Worm (Caenorhabditis elegans) whole organism, L2 larva: ENCODE measurements around the gene uaf-1.
A peak's percentile ranks its signal among the peaks of the same experiment; 100 is the strongest.

ENCODE experiments used
- C34F6.9 ChIP-seq: fragments of 150-350 bp; optimal IDR thresholded peaks from 2 replicates; lab custom pipeline; 2014; ENCODE audit warnings: missing biosample characterization, missing genetic modification characterization
- F13H6.1 ChIP-seq: sonication (generic microtip); optimal IDR thresholded peaks from 2 replicates; lab custom pipeline; 2016; ENCODE audit warnings: missing genetic modification characterization, missing compliant biosample characterization
- R02D3.7 ChIP-seq: fragments of 150-350 bp; optimal IDR thresholded peaks from 2 replicates; lab custom pipeline; 2014; ENCODE audit warnings: missing biosample characterization, missing genetic modification characterization
- Y55F3AM.14 ChIP-seq: fragments of 200-800 bp; sonication (Bioruptor generic); optimal IDR thresholded peaks from 2 replicates; lab custom pipeline; 2018; ENCODE audit warnings: mild to moderate bottlenecking, missing genetic modification characterization, missing compliant biosample characterization
- ZK546.5 ChIP-seq: sonication (generic microtip); optimal IDR thresholded peaks from 2 replicates; lab custom pipeline; 2017; ENCODE audit warnings: missing biosample characterization, missing genetic modification characterization
- alr-1 ChIP-seq: fragments of 150-350 bp; optimal IDR thresholded peaks from 2 replicates; lab custom pipeline; 2014; ENCODE audit warnings: missing biosample characterization, missing genetic modification characterization
- ama-1 ChIP-seq: fragments of 150-350 bp; optimal IDR thresholded peaks from 2 replicates; lab custom pipeline; 2018; ENCODE audit warnings: inconsistent platforms
- blmp-1 ChIP-seq: sonication (generic microtip); optimal IDR thresholded peaks from 2 replicates; lab custom pipeline; 2017; ENCODE audit warnings: missing genetic modification characterization, mild to moderate bottlenecking, missing compliant biosample characterization, antibody characterized with exemption, moderate library complexity; ENCODE audit not compliant: insufficient read depth
- ceh-82 ChIP-seq: fragments of 150-350 bp; optimal IDR thresholded peaks from 2 replicates; lab custom pipeline; 2014; ENCODE audit warnings: missing biosample characterization, missing genetic modification characterization
- dmd-4 ChIP-seq: sonication (generic microtip); optimal IDR thresholded peaks from 2 replicates; lab custom pipeline; 2017; ENCODE audit warnings: missing biosample characterization, missing genetic modification characterization
- egl-27 ChIP-seq: sonication (generic microtip); optimal IDR thresholded peaks from 3 replicates; lab custom pipeline; 2017; ENCODE audit warnings: missing biosample characterization, missing genetic modification reagents, missing genetic modification characterization
- elt-3 ChIP-seq: sonication (generic microtip); optimal IDR thresholded peaks from 2 replicates; lab custom pipeline; 2017; ENCODE audit warnings: missing biosample characterization, missing genetic modification characterization
- fos-1 ChIP-seq: fragments of 150-350 bp; optimal IDR thresholded peaks from 2 replicates; lab custom pipeline; 2014; ENCODE audit warnings: missing biosample characterization, missing genetic modification characterization
- lin-11 ChIP-seq: fragments of 150-350 bp; sonication (generic microtip); optimal IDR thresholded peaks from 2 replicates; lab custom pipeline; 2014; ENCODE audit warnings: missing biosample characterization, missing genetic modification characterization, inconsistent platforms, mixed read lengths
- lin-13 ChIP-seq: fragments of 150-350 bp; optimal IDR thresholded peaks from 2 replicates; lab custom pipeline; 2014; ENCODE audit warnings: missing biosample characterization, missing genetic modification reagents, missing genetic modification characterization
- lin-39 ChIP-seq: fragments of 150-350 bp; optimal IDR thresholded peaks from 2 replicates; lab custom pipeline; 2014; ENCODE audit warnings: missing biosample characterization, missing genetic modification reagents, missing genetic modification characterization
- mab-5 ChIP-seq: fragments of 150-350 bp; optimal IDR thresholded peaks from 2 replicates; lab custom pipeline; 2014; ENCODE audit warnings: missing biosample characterization, missing genetic modification characterization
- mbf-1 ChIP-seq: sonication (generic microtip); optimal IDR thresholded peaks from 2 replicates; lab custom pipeline; 2017; ENCODE audit warnings: missing biosample characterization, missing genetic modification characterization
- mdl-1 ChIP-seq, 2 experiments: fragments of 150-350 bp in 1 of 2; sonication (generic microtip) in 1 of 2; optimal IDR thresholded peaks; 2 replicates each; lab custom pipeline; 2017; ENCODE audit warnings: missing biosample characterization in 2 of 2, missing genetic modification characterization in 2 of 2
- nhr-10 ChIP-seq: sonication (generic microtip); optimal IDR thresholded peaks from 2 replicates; lab custom pipeline; 2017; ENCODE audit warnings: missing biosample characterization, missing genetic modification characterization
- nhr-11 ChIP-seq: fragments of 150-350 bp; optimal IDR thresholded peaks from 2 replicates; lab custom pipeline; 2014; ENCODE audit warnings: missing biosample characterization, missing genetic modification characterization
- nhr-12 ChIP-seq: fragments of 150-350 bp; optimal IDR thresholded peaks from 2 replicates; lab custom pipeline; 2014; ENCODE audit warnings: missing biosample characterization, missing genetic modification characterization
- nhr-129 ChIP-seq: fragments of 150-350 bp; optimal IDR thresholded peaks from 2 replicates; lab custom pipeline; 2014; ENCODE audit warnings: missing biosample characterization, missing genetic modification characterization
- nhr-21 ChIP-seq: fragments of 150-350 bp; optimal IDR thresholded peaks from 2 replicates; lab custom pipeline; 2014; ENCODE audit warnings: missing biosample characterization, missing genetic modification characterization
- nhr-23 ChIP-seq: fragments of 150-350 bp; optimal IDR thresholded peaks from 2 replicates; lab custom pipeline; 2014; ENCODE audit warnings: missing biosample characterization, missing genetic modification reagents, missing genetic modification characterization
- nhr-237 ChIP-seq: fragments of 150-350 bp; optimal IDR thresholded peaks from 2 replicates; lab custom pipeline; 2014; ENCODE audit warnings: missing biosample characterization, missing genetic modification characterization
- nhr-25 ChIP-seq: fragments of 150-350 bp; sonication (generic microtip); optimal IDR thresholded peaks from 3 replicates; lab custom pipeline; 2014; ENCODE audit warnings: missing biosample characterization, missing genetic modification characterization
- nhr-6 ChIP-seq: fragments of 150-350 bp; optimal IDR thresholded peaks from 2 replicates; lab custom pipeline; 2014; ENCODE audit warnings: missing biosample characterization, missing genetic modification characterization
- nhr-77 ChIP-seq: fragments of 150-350 bp; optimal IDR thresholded peaks from 2 replicates; lab custom pipeline; 2014; ENCODE audit warnings: missing biosample characterization, missing genetic modification characterization
- sem-4 ChIP-seq: fragments of 150-350 bp; optimal IDR thresholded peaks from 2 replicates; lab custom pipeline; 2014; ENCODE audit warnings: missing biosample characterization, missing genetic modification reagents, missing genetic modification characterization
- sma-9 ChIP-seq, 2 experiments: fragments of 150-350 bp in 1 of 2; sonication (generic microtip) in 1 of 2; optimal IDR thresholded peaks; 2 replicates each; lab custom pipeline; 2014 to 2016; ENCODE audit warnings: missing genetic modification characterization in 2 of 2, mild to moderate bottlenecking in 1 of 2, missing biosample characterization in 1 of 2, missing compliant biosample characterization in 1 of 2, missing genetic modification reagents in 1 of 2, moderate library complexity in 1 of 2
- snpc-4 ChIP-seq: fragments of 150-350 bp; optimal IDR thresholded peaks from 2 replicates; lab custom pipeline; 2014; ENCODE audit warnings: missing biosample characterization, missing genetic modification characterization
- unc-39 ChIP-seq: fragments of 150-350 bp; optimal IDR thresholded peaks from 2 replicates; lab custom pipeline; 2014; ENCODE audit warnings: missing biosample characterization, missing genetic modification characterization
- unc-55 ChIP-seq: fragments of 150-350 bp; sonication (generic microtip); optimal IDR thresholded peaks from 3 replicates; lab custom pipeline; 2014; ENCODE audit warnings: missing biosample characterization, missing genetic modification reagents, missing genetic modification characterization
- unc-62 ChIP-seq: fragments of 150-350 bp; optimal IDR thresholded peaks from 2 replicates; lab custom pipeline; 2014; ENCODE audit warnings: missing biosample characterization, missing genetic modification reagents, missing genetic modification characterization
- zag-1 ChIP-seq: fragments of 150-350 bp; optimal IDR thresholded peaks from 2 replicates; lab custom pipeline; 2014; ENCODE audit warnings: missing biosample characterization, missing genetic modification characterization
- ztf-1 ChIP-seq: fragments of 200-800 bp; sonication (Bioruptor generic); conservative IDR thresholded peaks from 2 replicates; pipeline ENCODE4 v1.3.6; 2022; ENCODE audit warnings: missing genetic modification characterization, missing compliant biosample characterization
- ztf-11 ChIP-seq: sonication (generic microtip); optimal IDR thresholded peaks from 2 replicates; lab custom pipeline; 2017; ENCODE audit warnings: missing biosample characterization, missing genetic modification characterization

Gene uaf-1

DNA sequence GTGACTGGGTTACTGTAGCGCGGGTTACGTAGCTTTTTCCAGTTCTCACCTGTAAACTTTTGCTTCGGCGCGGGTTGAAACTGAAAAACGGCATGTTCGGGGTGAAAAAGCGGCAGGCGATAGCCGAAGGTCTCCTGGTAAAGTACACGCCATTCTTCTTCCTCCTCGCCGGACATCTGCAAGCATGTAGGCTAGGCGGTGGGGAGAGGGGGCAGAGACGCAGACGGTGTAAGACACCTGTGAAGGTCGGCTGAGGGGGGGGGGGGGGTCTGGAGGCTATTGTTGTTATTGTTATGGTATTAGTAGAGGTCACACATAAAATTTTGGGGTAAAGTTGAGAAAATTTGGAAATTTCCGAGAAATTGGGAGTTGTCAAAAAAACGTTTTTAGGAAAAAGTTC lies 23.3 kb downstream of the uaf-1 start, which contains the start of gene fbxo-11.2:
Gene fbxo-11.2, minus strand, starts transcription at position 176 of the 400 bp plus-strand sequence.
- TF ChIP-seq nhr-237 (tag; lab: Kevin White, UChicago): no peak
- no peak for TF ChIP-seq ceh-82 (tag; lab: Kevin White, UChicago)
- TF ChIP-seq R02D3.7: no peak
- no peak for TF ChIP-seq mbf-1
- TF ChIP-seq Y55F3AM.14 (GFP tag; lab: Kevin White, UChicago): no peak
- TF ChIP-seq lin-39 (tag; lab: Kevin White, UChicago): no peak
- TF ChIP-seq ztf-1: no peak
- TF ChIP-seq nhr-23: no peak
- peak; percentile 3 for TF ChIP-seq nhr-25 (tag; lab: Kevin White, UChicago)

DNA sequence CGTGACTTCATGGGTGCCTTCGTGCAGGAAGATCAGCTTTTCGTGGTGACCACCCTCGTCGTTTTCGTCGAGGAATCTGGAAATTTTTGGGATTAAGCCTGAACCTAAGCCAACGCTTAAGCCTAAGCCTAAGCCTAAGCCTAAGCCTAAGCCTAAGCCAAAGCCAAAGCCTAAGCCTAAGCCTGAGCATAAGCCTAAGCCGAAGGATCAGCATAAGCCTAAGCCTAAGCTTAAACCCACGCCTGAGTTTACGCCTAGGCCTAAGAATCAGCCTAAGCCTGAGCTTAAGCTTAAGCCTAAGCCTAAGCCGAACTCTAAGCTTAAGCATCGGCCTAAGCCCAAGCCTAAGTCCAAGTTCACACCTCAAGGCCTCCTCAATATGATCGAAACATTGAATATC lies 24.1 kb downstream of the uaf-1 start:
- TF ChIP-seq lin-13 (GFP tag; lab: Kevin White, UChicago) (no peak), ztf-1 (no peak)

DNA sequence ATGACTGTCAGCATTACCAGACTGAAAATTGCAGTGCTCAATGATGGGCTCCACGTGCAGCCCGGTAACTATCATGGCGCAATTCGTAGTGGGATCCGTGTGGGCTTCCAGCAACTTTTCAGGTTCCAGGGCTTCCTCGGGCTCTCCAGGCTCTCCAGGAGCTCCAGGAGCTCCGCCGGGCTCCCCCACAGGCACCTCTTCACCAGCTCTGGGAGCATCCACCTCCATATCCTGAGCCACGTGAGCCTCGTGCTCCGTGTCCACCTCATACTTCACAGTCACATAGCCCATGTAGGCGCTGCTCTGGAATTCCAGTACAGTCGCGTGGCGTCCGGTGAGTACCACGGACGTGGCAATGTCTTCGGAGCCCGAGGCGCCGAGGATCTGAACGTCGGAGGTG lies 24.5 kb downstream of the uaf-1 start:
- TF ChIP-seq nhr-21 (tag; lab: Kevin White, UChicago) (no peak), nhr-77 (no peak), ztf-11 (tag; lab: Kevin White, UChicago) (no peak), ztf-1 (no peak), F13H6.1 (tag; lab: Kevin White, UChicago) (no peak), blmp-1 (tag; lab: Kevin White, UChicago) (no peak), unc-62 (GFP tag; lab: Kevin White, UChicago) (no peak), nhr-129 (tag; lab: Kevin White, UChicago) (no peak), C34F6.9 (tag; lab: Kevin White, UChicago) (no peak), mab-5 (tag; lab: Kevin White, UChicago) (no peak), lin-11 (no peak), nhr-11 (tag; lab: Kevin White, UChicago) (no peak), mbf-1 (no peak), nhr-6 (tag; lab: Kevin White, UChicago) (no peak), egl-27 (tag; lab: Kevin White, UChicago) (no peak), dmd-4 (tag; lab: Kevin White, UChicago) (no peak), nhr-12 (tag; lab: Kevin White, UChicago) (no peak), alr-1 (no peak), mdl-1 (tag; optimal IDR thresholded peaks at IDR 0.05; lab: Kevin White, UChicago) (no peak), lin-13 (GFP tag; lab: Kevin White, UChicago) (no peak)
- TF ChIP-seq, all 48 proteins: peak for 0

DNA sequence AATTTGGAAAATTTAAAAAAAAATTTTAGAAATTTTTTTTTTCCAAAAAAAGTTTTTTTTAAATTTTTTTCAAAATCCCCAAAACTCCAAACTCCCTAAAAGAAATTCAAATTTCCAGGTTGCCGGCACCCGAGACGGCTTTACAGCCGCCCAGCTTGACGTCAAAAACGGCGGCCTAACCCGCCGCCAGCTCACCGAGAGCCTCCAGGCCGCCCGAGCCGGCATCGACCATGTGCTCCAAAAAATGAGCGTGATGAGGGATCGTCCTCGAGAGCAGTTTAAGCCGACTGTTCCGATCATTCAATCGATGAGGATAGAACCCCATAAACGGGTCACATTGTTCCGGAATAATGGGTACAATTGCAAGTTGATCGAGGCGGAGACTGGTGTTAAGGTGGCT lies 32.6 kb downstream of the uaf-1 start:
- TF ChIP-seq ama-1: no peak
- no peak for TF ChIP-seq nhr-10 (tag; lab: Kevin White, UChicago)

DNA sequence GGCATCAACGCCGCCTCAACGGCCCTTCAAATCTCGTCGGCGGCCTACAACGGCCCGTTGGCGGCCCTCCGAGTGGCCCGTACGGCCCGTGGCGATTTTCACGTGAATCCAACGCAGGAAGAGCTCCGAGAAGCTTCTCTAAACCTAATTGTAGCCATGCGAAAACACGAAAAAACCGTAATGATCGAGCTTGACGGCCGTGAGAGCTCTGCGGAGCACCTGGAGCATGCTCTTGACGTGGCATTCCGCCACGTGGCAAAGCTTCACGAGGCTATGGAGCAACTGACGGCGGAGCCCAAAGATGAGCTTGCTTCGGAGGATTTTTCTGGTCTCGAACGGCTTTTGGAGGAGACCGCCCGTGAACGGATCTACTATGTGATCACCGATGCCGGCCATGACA lies 36.3 kb downstream of the uaf-1 start:
- no peak for TF ChIP-seq unc-39 (tag; lab: Kevin White, UChicago)
- no peak for TF ChIP-seq blmp-1 (tag; lab: Kevin White, UChicago)
- TF ChIP-seq ama-1: no peak
- TF ChIP-seq fos-1 (tag; lab: Kevin White, UChicago): no peak
- no peak for TF ChIP-seq sem-4 (tag; lab: Kevin White, UChicago)
- TF ChIP-seq unc-62 (GFP tag; lab: Kevin White, UChicago): no peak
- no peak for TF ChIP-seq C34F6.9 (tag; lab: Kevin White, UChicago)
- TF ChIP-seq nhr-129 (tag; lab: Kevin White, UChicago): no peak
- TF ChIP-seq unc-55 (GFP tag; lab: Kevin White, UChicago): no peak
- TF ChIP-seq elt-3: no peak
- TF ChIP-seq lin-39 (tag; lab: Kevin White, UChicago): no peak
- TF ChIP-seq egl-27 (tag; lab: Kevin White, UChicago): no peak
- no peak for TF ChIP-seq ZK546.5 (tag; lab: Kevin White, UChicago)
- TF ChIP-seq F13H6.1 (tag; lab: Kevin White, UChicago): no peak
- TF ChIP-seq zag-1 (tag; lab: Kevin White, UChicago): no peak
- TF ChIP-seq lin-13 (GFP tag; lab: Kevin White, UChicago): no peak
- no peak for TF ChIP-seq snpc-4 (tag; lab: Kevin White, UChicago)
- no peak for TF ChIP-seq sma-9 (GFP tag; optimal IDR thresholded peaks at IDR 0.05; lab: Kevin White, UChicago)
- no peak for TF ChIP-seq sma-9 (tag; optimal IDR thresholded peaks at IDR 0.05; lab: Kevin White, UChicago)
- TF ChIP-seq, all 48 proteins: peak for 0
